Worm (Caenorhabditis elegans) whole organism, young adult: ENCODE data around the gene T11F9.22.

ENCODE experiments used
- B0019.2 ChIP-seq: fragments of 200-800 bp; sonication (Bioruptor generic); conservative IDR thresholded peaks from 2 replicates; pipeline ENCODE4 v1.3.6; 2022; ENCODE audit warnings: missing genetic modification reagents, missing genetic modification characterization, missing compliant biosample characterization
- B0261.1 ChIP-seq: sonication (generic microtip); optimal IDR thresholded peaks from 2 replicates; lab custom pipeline; 2016; ENCODE audit warnings: mild to moderate bottlenecking, missing genetic modification characterization, moderate library complexity, missing compliant biosample characterization
- C06A6.2 ChIP-seq: fragments of 200-800 bp; sonication (Bioruptor generic); conservative IDR thresholded peaks from 2 replicates; pipeline ENCODE4 v1.3.6; 2022; ENCODE audit warnings: missing genetic modification characterization, missing compliant biosample characterization
- D2030.7 ChIP-seq: fragments of 200-800 bp; sonication (Bioruptor generic); IDR thresholded peaks from 2 replicates; pipeline ENCODE4 v1.3.6; 2022; ENCODE audit warnings: missing genetic modification reagents, missing genetic modification characterization, missing compliant biosample characterization
- F23B12.7 ChIP-seq: sonication (generic microtip); optimal IDR thresholded peaks from 2 replicates; lab custom pipeline; 2017; ENCODE audit warnings: missing genetic modification characterization, mild to moderate bottlenecking, missing compliant biosample characterization, antibody characterized with exemption, moderate library complexity; ENCODE audit not compliant: insufficient read depth
- F37B4.10 ChIP-seq: fragments of 200-800 bp; sonication (Bioruptor generic); IDR thresholded peaks from 2 replicates; pipeline ENCODE4 v1.3.6; 2022; ENCODE audit warnings: missing genetic modification characterization, missing compliant biosample characterization
- F49E8.2 ChIP-seq: sonication (generic microtip); optimal IDR thresholded peaks from 3 replicates; lab custom pipeline; 2017; ENCODE audit warnings: missing genetic modification characterization, mild to moderate bottlenecking, missing compliant biosample characterization, antibody characterized with exemption, moderate library complexity; ENCODE audit not compliant: insufficient read depth
- F55B11.4 ChIP-seq: sonication (generic microtip); optimal IDR thresholded peaks from 2 replicates; lab custom pipeline; 2016; ENCODE audit warnings: missing compliant biosample characterization, missing genetic modification characterization, borderline replicate concordance; ENCODE audit not compliant: insufficient read depth
- F57C9.4 ChIP-seq: sonication (generic microtip); optimal IDR thresholded peaks from 2 replicates; lab custom pipeline; 2017; ENCODE audit warnings: mild to moderate bottlenecking, missing genetic modification characterization, missing compliant biosample characterization
- K11D2.4 ChIP-seq: fragments of 200-800 bp; sonication (Bioruptor generic); IDR thresholded peaks from 2 replicates; pipeline ENCODE4 v1.3.6; 2022; ENCODE audit warnings: missing genetic modification reagents, missing genetic modification characterization, missing compliant biosample characterization
- K12H6.12 ChIP-seq: fragments of 200-800 bp; sonication (Bioruptor generic); optimal IDR thresholded peaks from 2 replicates; lab custom pipeline; 2018; ENCODE audit warnings: mild to moderate bottlenecking, missing genetic modification characterization, missing compliant biosample characterization
- T07F8.4 ChIP-seq: sonication (generic microtip); optimal IDR thresholded peaks from 2 replicates; lab custom pipeline; 2016; ENCODE audit warnings: mild to moderate bottlenecking, missing genetic modification characterization, moderate library complexity, missing compliant biosample characterization
- Y53G8AR.9 ChIP-seq: fragments of 200-800 bp; sonication (Bioruptor generic); conservative IDR thresholded peaks from 2 replicates; pipeline ENCODE4 v1.3.6; 2022; ENCODE audit warnings: missing genetic modification reagents, missing genetic modification characterization, missing compliant biosample characterization
- ZK185.1 ChIP-seq: sonication (generic microtip); optimal IDR thresholded peaks from 2 replicates; lab custom pipeline; 2016; ENCODE audit warnings: mild to moderate bottlenecking, missing genetic modification characterization, missing compliant biosample characterization; ENCODE audit not compliant: poor library complexity, severe bottlenecking
- ama-1 ChIP-seq, 3 experiments: fragments of 150-350 bp in 1 of 3; sonication (generic microtip) in 2 of 3; optimal IDR thresholded peaks; 2 replicates each; lab custom pipeline; 2014 to 2018; ENCODE audit warnings: missing biosample characterization in 2 of 3, missing genetic modification characterization in 2 of 3, missing genetic modification reagents in 2 of 3
- aptf-2 ChIP-seq: fragments of 200-800 bp; sonication (Bioruptor generic); conservative IDR thresholded peaks from 2 replicates; pipeline ENCODE4 v1.3.6; 2022; ENCODE audit warnings: missing genetic modification reagents, missing genetic modification characterization, missing compliant biosample characterization
- aptf-3 ChIP-seq: fragments of 200-800 bp; sonication (Bioruptor generic); IDR thresholded peaks from 2 replicates; pipeline ENCODE4 v1.3.6; 2022; ENCODE audit warnings: missing genetic modification characterization, missing compliant biosample characterization
- bed-1 ChIP-seq: fragments of 200-800 bp; sonication (Bioruptor generic); IDR thresholded peaks from 2 replicates; pipeline ENCODE4 v1.3.6; 2022; ENCODE audit warnings: missing genetic modification reagents, missing genetic modification characterization, missing compliant biosample characterization
- bed-2 ChIP-seq: fragments of 200-800 bp; sonication (Bioruptor generic); IDR thresholded peaks from 2 replicates; pipeline ENCODE4 v1.3.6; 2022; ENCODE audit warnings: missing genetic modification reagents, missing genetic modification characterization, missing compliant biosample characterization
- ccch-3 ChIP-seq: fragments of 200-800 bp; sonication (Bioruptor generic); optimal IDR thresholded peaks from 2 replicates; lab custom pipeline; 2018; ENCODE audit warnings: mild to moderate bottlenecking, missing genetic modification characterization, missing compliant biosample characterization
- ceh-27 ChIP-seq: fragments of 200-800 bp; sonication (Bioruptor generic); optimal IDR thresholded peaks from 2 replicates; lab custom pipeline; 2018; ENCODE audit warnings: mild to moderate bottlenecking, missing genetic modification characterization, moderate library complexity, missing compliant biosample characterization
- ceh-91 ChIP-seq: fragments of 200-800 bp; sonication (Bioruptor generic); IDR thresholded peaks from 2 replicates; pipeline ENCODE4 v1.3.6; 2022; ENCODE audit warnings: missing genetic modification reagents, missing genetic modification characterization, missing compliant biosample characterization
- dox-1 ChIP-seq: fragments of 200-800 bp; sonication (Bioruptor generic); IDR thresholded peaks from 2 replicates; pipeline ENCODE4 v1.3.6; 2022; ENCODE audit warnings: missing genetic modification reagents, missing genetic modification characterization, missing compliant biosample characterization
- dpff-1 ChIP-seq: sonication (generic microtip); optimal IDR thresholded peaks from 2 replicates; lab custom pipeline; 2017; ENCODE audit warnings: mild to moderate bottlenecking, missing genetic modification characterization, missing compliant biosample characterization
- efl-1 ChIP-seq: fragments of 150-350 bp; optimal IDR thresholded peaks from 2 replicates; lab custom pipeline; 2014; ENCODE audit warnings: missing biosample characterization, missing genetic modification reagents, missing genetic modification characterization
- gei-17 ChIP-seq: fragments of 200-800 bp; sonication (Bioruptor generic); optimal IDR thresholded peaks from 2 replicates; lab custom pipeline; 2018; ENCODE audit warnings: mild to moderate bottlenecking, missing genetic modification characterization, missing compliant biosample characterization
- hlh-26 ChIP-seq: fragments of 200-800 bp; sonication (Bioruptor generic); conservative IDR thresholded peaks from 2 replicates; pipeline ENCODE4 v1.3.6; 2022; ENCODE audit warnings: missing genetic modification reagents, missing genetic modification characterization, missing compliant biosample characterization
- hmg-20 ChIP-seq: fragments of 200-800 bp; sonication (Bioruptor generic); IDR thresholded peaks from 2 replicates; pipeline ENCODE4 v1.3.6; 2022; ENCODE audit warnings: missing genetic modification reagents, missing genetic modification characterization, missing compliant biosample characterization
- lin-35 ChIP-seq, 3 experiments: fragments of 150-350 bp in 2 of 3; sonication (generic microtip) in 1 of 3; optimal IDR thresholded peaks; 2 replicates each; lab custom pipeline; 2014 to 2018; ENCODE audit warnings: missing biosample characterization in 3 of 3, missing genetic modification characterization in 3 of 3, missing genetic modification reagents in 3 of 3
- lin-40 ChIP-seq: sonication (generic microtip); optimal IDR thresholded peaks from 2 replicates; lab custom pipeline; 2016; ENCODE audit warnings: missing genetic modification characterization, mild to moderate bottlenecking, missing compliant biosample characterization, missing genotype, missing genetic modification reagents
- lir-1 ChIP-seq: fragments of 200-800 bp; sonication (Bioruptor generic); conservative IDR thresholded peaks from 2 replicates; pipeline ENCODE4 v1.3.6; 2022; ENCODE audit warnings: missing genetic modification reagents, missing genetic modification characterization, missing compliant biosample characterization
- mcd-1 ChIP-seq: fragments of 200-800 bp; sonication (Bioruptor generic); IDR thresholded peaks from 2 replicates; pipeline ENCODE4 v1.3.6; 2022; ENCODE audit warnings: missing genetic modification reagents, missing genetic modification characterization, missing compliant biosample characterization
- nfyb-1 ChIP-seq: fragments of 200-800 bp; sonication (Bioruptor generic); IDR thresholded peaks from 2 replicates; pipeline ENCODE4 v1.3.6; 2022; ENCODE audit warnings: missing genetic modification reagents, missing genetic modification characterization, missing compliant biosample characterization
- pha-4 ChIP-seq: fragments of 150-350 bp; sonication (generic microtip); optimal IDR thresholded peaks from 2 replicates; lab custom pipeline; 2014; ENCODE audit warnings: missing biosample characterization, missing genetic modification reagents, missing genetic modification characterization
- zim-3 ChIP-seq: sonication (generic microtip); optimal IDR thresholded peaks from 2 replicates; lab custom pipeline; 2017; ENCODE audit warnings: mild to moderate bottlenecking, missing genetic modification characterization, moderate library complexity, missing compliant biosample characterization
- ztf-18 ChIP-seq: sonication (generic microtip); optimal IDR thresholded peaks from 2 replicates; lab custom pipeline; 2016; ENCODE audit warnings: missing genotype, mild to moderate bottlenecking, missing genetic modification characterization, missing compliant biosample characterization

T11F9.22 gene

DNA sequence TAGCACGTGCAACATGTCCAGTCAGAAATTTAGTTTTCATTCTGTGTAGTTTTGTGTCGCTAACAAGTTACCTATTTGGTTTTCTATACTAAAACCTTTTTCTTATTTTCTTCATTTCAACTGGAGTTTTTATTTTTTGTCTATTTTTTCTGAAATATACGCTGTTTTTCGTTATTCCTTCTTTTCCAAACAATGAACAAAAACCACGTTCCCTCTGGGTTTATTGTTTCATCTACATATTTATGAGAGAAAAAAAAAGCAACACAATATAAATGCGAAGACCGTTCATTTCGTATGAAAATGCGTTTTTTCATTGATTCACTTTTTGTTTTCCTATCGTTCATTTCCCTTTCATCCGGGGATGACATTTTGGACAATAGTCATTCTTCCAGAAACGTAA, at the start of gene T11F9.22:
Gene T11F9.22, plus strand, starts transcription at position 301 of the 400 bp plus-strand sequence.
- no peak for TF ChIP-seq lin-35 (GFP tag; optimal IDR thresholded peaks at IDR 0.05; lab: Kevin White, UChicago)
- TF ChIP-seq K12H6.12 (tag; lab: Kevin White, UChicago) = no peak
- no peak for TF ChIP-seq bed-1 (GFP tag; lab: Robert Waterston, UW)
- TF ChIP-seq ceh-27 (GFP tag; lab: Kevin White, UChicago) = no peak
- TF ChIP-seq nfyb-1 (GFP tag; lab: Robert Waterston, UW) = no peak
- TF ChIP-seq ztf-18 (tag; lab: Kevin White, UChicago) = no peak
- TF ChIP-seq dpff-1 (tag; lab: Kevin White, UChicago) = no peak

DNA sequence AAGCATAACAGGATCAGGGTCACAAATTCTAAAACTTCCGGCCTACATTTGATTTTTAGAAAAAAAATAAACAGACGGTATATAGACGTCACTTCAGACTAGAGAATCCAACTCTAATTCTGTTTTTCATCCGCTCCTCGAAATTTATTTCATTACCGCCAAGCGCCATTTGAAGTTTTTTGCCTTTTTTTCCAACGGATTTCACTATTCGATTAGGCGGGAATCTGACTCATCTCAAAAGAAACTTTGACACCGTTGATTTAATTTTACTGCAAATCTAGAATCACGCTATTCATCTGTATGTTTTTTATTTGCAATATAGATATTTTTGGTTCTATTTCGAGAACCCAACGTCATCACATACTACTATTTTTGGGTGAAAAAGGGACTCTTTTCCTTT, 48.7 kb upstream of the T11F9.22 start:
- no peak for TF ChIP-seq mcd-1
- TF ChIP-seq lin-40 (tag; lab: Kevin White, UChicago) = no peak
- no peak for TF ChIP-seq dox-1 (GFP tag; lab: Robert Waterston, UW)
- TF ChIP-seq C06A6.2 (GFP tag; lab: Robert Waterston, UW) = no peak
- TF ChIP-seq efl-1 (GFP tag; lab: Kevin White, UChicago) = no peak
- TF ChIP-seq aptf-3 (GFP tag; lab: Robert Waterston, UW) = no peak
- TF ChIP-seq lin-35 (GFP tag; optimal IDR thresholded peaks at IDR 0.05; lab: Kevin White, UChicago) = no peak
- no peak for TF ChIP-seq pha-4 (tag; lab: Kevin White, UChicago)
- TF ChIP-seq F55B11.4 (tag; lab: Kevin White, UChicago) = no peak
- no peak for TF ChIP-seq hmg-20 (GFP tag; lab: Robert Waterston, UW)
- TF ChIP-seq F23B12.7 (tag; lab: Kevin White, UChicago) = no peak
- TF ChIP-seq D2030.7 = no peak
- TF ChIP-seq hlh-26 (GFP tag; lab: Robert Waterston, UW) = no peak
- no peak for TF ChIP-seq bed-2 (GFP tag; lab: Robert Waterston, UW)

DNA sequence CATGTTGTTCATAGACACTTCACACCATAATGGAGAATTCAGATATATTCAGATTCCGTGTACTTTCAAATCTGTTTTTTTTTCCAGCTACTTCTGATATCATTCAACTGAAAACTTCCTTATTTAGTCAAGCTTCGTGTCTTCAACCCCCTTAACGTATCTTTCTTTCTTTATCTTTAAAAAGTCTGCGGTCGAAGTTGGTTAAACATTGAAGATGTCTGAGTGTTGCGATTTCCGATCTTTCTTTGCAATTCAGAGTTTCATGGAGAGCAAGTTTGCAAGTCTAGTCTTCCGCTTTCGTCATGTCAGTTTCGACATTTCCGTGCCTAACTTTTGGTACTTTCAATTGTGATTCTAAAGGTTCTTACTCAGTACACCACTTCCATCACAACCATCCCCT, 44.3 kb upstream of the T11F9.22 start:
- no peak for TF ChIP-seq gei-17 (GFP tag; lab: Kevin White, UChicago)
- no peak for TF ChIP-seq ama-1 (optimal IDR thresholded peaks at IDR 0.05; lab: Kevin White, UChicago)
- TF ChIP-seq ama-1 (GFP tag; optimal IDR thresholded peaks at IDR 0.05; lab: Kevin White, UChicago) = no peak
- TF ChIP-seq lir-1 (GFP tag; lab: Robert Waterston, UW) = no peak
- TF ChIP-seq T07F8.4 = no peak
- TF ChIP-seq F57C9.4 (tag; lab: Kevin White, UChicago) = no peak
- TF ChIP-seq B0261.1 (tag; lab: Kevin White, UChicago) = no peak
- no peak for TF ChIP-seq Y53G8AR.9
- no peak for TF ChIP-seq ZK185.1 (tag; lab: Kevin White, UChicago)

DNA sequence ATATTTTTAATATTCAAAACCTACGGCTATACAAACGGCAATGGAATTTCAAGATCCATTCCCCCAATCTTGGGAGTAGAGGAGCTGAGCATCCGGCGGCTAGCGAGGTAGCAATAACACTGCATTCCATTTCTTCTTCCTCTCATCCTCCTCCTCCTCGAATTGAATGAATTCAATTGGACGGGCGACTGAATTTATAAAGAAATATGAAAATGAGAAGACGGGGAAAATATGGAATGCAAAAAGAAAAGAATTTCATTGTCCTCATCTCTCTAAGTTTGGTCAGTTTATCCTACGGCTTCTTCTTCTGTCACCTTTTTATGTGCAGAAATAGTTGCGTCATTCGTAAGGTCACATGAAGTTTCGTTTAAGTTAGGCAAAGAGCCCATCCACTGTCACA, 43.1 kb upstream of the T11F9.22 start:
- TF ChIP-seq K11D2.4 (GFP tag; lab: Robert Waterston, UW) = no peak
- no peak for TF ChIP-seq lin-40 (tag; lab: Kevin White, UChicago)
- no peak for TF ChIP-seq C06A6.2 (GFP tag; lab: Robert Waterston, UW)
- no peak for TF ChIP-seq F37B4.10 (GFP tag; lab: Robert Waterston, UW)
- no peak for TF ChIP-seq aptf-2 (GFP tag; lab: Robert Waterston, UW)
- no peak for TF ChIP-seq B0019.2 (GFP tag; lab: Robert Waterston, UW)
- no peak for TF ChIP-seq F49E8.2 (tag; lab: Kevin White, UChicago)
- no peak for TF ChIP-seq ceh-91 (GFP tag; lab: Robert Waterston, UW)
- no peak for TF ChIP-seq zim-3 (tag; lab: Kevin White, UChicago)
- no peak for TF ChIP-seq ccch-3 (GFP tag; lab: Kevin White, UChicago)
